Fruit fly (Drosophila melanogaster) whole organism, embryonic: Measurements from ENCODE around the gene Ac78C.
A peak's percentile ranks its signal among the peaks of the same experiment; 100 is the strongest.

Experiments used
- Ada2b ChIP-seq: fragments of 200-800 bp; sonication (Bioruptor generic); IDR thresholded peaks from 2 replicates; pipeline ENCODE4 v1.3.6; 2022; ENCODE audit warnings: missing biosample characterization, missing genetic modification characterization
- Bteb2 ChIP-seq: fragments of 200-800 bp; sonication (Bioruptor generic); optimal IDR thresholded peaks from 2 replicates; lab custom pipeline; 2016; ENCODE audit warnings: missing biosample characterization, missing genetic modification characterization
- CG10565 ChIP-seq: fragments of 200-800 bp; sonication (Bioruptor generic); optimal IDR thresholded peaks from 3 replicates; lab custom pipeline; 2016; ENCODE audit warnings: missing biosample characterization, mild to moderate bottlenecking, missing genetic modification characterization
- CG11247 ChIP-seq: fragments of 200-800 bp; sonication (Bioruptor generic); IDR thresholded peaks from 2 replicates; pipeline ENCODE4 v1.3.6; 2022; ENCODE audit warnings: missing biosample characterization, missing genetic modification characterization
- CG12071 ChIP-seq: fragments of 200-800 bp; sonication (Bioruptor generic); optimal IDR thresholded peaks from 3 replicates; lab custom pipeline; 2018; ENCODE audit warnings: missing biosample characterization, mild to moderate bottlenecking, missing genetic modification characterization
- CG13775 ChIP-seq: fragments of 200-800 bp; sonication (Bioruptor generic); optimal IDR thresholded peaks from 3 replicates; lab custom pipeline; 2017; ENCODE audit warnings: missing biosample characterization, mild to moderate bottlenecking, missing genetic modification characterization
- CG14860 ChIP-seq: fragments of 200-800 bp; sonication (Bioruptor generic); IDR thresholded peaks from 3 replicates; pipeline ENCODE4 v1.3.6; 2022; ENCODE audit warnings: missing biosample characterization, missing genetic modification characterization; ENCODE audit not compliant: partially characterized antibody
- CG1529 ChIP-seq: fragments of 200-800 bp; sonication (Bioruptor generic); optimal IDR thresholded peaks from 3 replicates; lab custom pipeline; 2018; ENCODE audit warnings: missing biosample characterization, missing genetic modification characterization
- CG1602 ChIP-seq: fragments of 200-800 bp; sonication (Bioruptor generic); optimal IDR thresholded peaks from 3 replicates; lab custom pipeline; 2016; ENCODE audit warnings: missing biosample characterization, missing genetic modification characterization
- CG16779 ChIP-seq: fragments of 200-800 bp; sonication (Bioruptor generic); IDR thresholded peaks from 2 replicates; pipeline ENCODE4 v1.3.6; 2022; ENCODE audit warnings: missing biosample characterization, missing genetic modification characterization
- CG16813 ChIP-seq: fragments of 200-800 bp; sonication (Bioruptor generic); IDR thresholded peaks from 3 replicates; pipeline ENCODE4 v1.3.6; 2022; ENCODE audit warnings: missing biosample characterization, missing genetic modification characterization; ENCODE audit not compliant: partially characterized antibody
- CG17802 ChIP-seq: fragments of 200-800 bp; sonication (Bioruptor generic); optimal IDR thresholded peaks from 2 replicates; lab custom pipeline; 2018; ENCODE audit warnings: missing biosample characterization, mild to moderate bottlenecking, missing genetic modification characterization, moderate library complexity
- CG17912 ChIP-seq: fragments of 200-800 bp; sonication (Bioruptor generic); optimal IDR thresholded peaks from 2 replicates; lab custom pipeline; 2018; ENCODE audit warnings: missing biosample characterization, mild to moderate bottlenecking, missing genetic modification characterization
- CG18619 ChIP-seq: fragments of 200-800 bp; sonication (Bioruptor generic); optimal IDR thresholded peaks from 3 replicates; lab custom pipeline; 2017; ENCODE audit warnings: missing biosample characterization, mild to moderate bottlenecking, missing genetic modification characterization
- CG2120 ChIP-seq: fragments of 200-800 bp; sonication (Bioruptor generic); optimal IDR thresholded peaks from 3 replicates; lab custom pipeline; 2016; ENCODE audit warnings: missing biosample characterization, missing genetic modification characterization
- CG2129 ChIP-seq: fragments of 200-800 bp; sonication (Bioruptor generic); IDR thresholded peaks from 2 replicates; pipeline ENCODE4 v1.3.6; 2022; ENCODE audit warnings: missing biosample characterization, missing genetic modification characterization; ENCODE audit not compliant: partially characterized antibody
- CG2202 ChIP-seq: fragments of 200-800 bp; sonication (Bioruptor generic); optimal IDR thresholded peaks from 2 replicates; lab custom pipeline; 2018; ENCODE audit warnings: missing biosample characterization, mild to moderate bottlenecking, missing genetic modification characterization
- CG2712 ChIP-seq: fragments of 200-800 bp; optimal IDR thresholded peaks from 3 replicates; lab custom pipeline; 2019; ENCODE audit warnings: missing biosample characterization, mild to moderate bottlenecking, missing genetic modification characterization, moderate library complexity
- CG33557 ChIP-seq: fragments of 200-800 bp; sonication (Bioruptor generic); optimal IDR thresholded peaks from 2 replicates; lab custom pipeline; 2019; ENCODE audit warnings: missing biosample characterization, mild to moderate bottlenecking, missing genetic modification characterization, moderate library complexity
- CG3995 ChIP-seq: fragments of 200-800 bp; sonication (Bioruptor generic); optimal IDR thresholded peaks from 3 replicates; lab custom pipeline; 2016; ENCODE audit warnings: missing biosample characterization, missing genetic modification characterization
- CG4282 ChIP-seq: fragments of 200-800 bp; sonication (Bioruptor generic); optimal IDR thresholded peaks from 2 replicates; lab custom pipeline; 2016; ENCODE audit warnings: missing biosample characterization, missing genetic modification characterization
- CG7271 ChIP-seq: fragments of 200-800 bp; sonication (Bioruptor generic); optimal IDR thresholded peaks from 2 replicates; lab custom pipeline; 2018; ENCODE audit warnings: missing biosample characterization, mild to moderate bottlenecking, missing genetic modification characterization, moderate library complexity
- CG7372 ChIP-seq: fragments of 200-800 bp; sonication (Bioruptor generic); IDR thresholded peaks from 2 replicates; pipeline ENCODE4 v1.3.6; 2022; ENCODE audit warnings: missing biosample characterization, missing genetic modification characterization
- CG8281 ChIP-seq: fragments of 200-800 bp; sonication (Bioruptor generic); optimal IDR thresholded peaks from 2 replicates; lab custom pipeline; 2018; ENCODE audit warnings: missing biosample characterization, mild to moderate bottlenecking, missing genetic modification characterization, moderate library complexity
- CG8359 ChIP-seq: fragments of 200-800 bp; sonication (Bioruptor generic); optimal IDR thresholded peaks from 2 replicates; lab custom pipeline; 2017; ENCODE audit warnings: missing biosample characterization, mild to moderate bottlenecking, missing genetic modification characterization, borderline replicate concordance
- CG8924 ChIP-seq: fragments of 200-800 bp; optimal IDR thresholded peaks from 3 replicates; lab custom pipeline; 2019; ENCODE audit warnings: missing biosample characterization, mild to moderate bottlenecking, missing genetic modification characterization, moderate library complexity
- CG9932 ChIP-seq: fragments of 200-800 bp; sonication (Bioruptor generic); IDR thresholded peaks from 2 replicates; pipeline ENCODE4 v1.3.6; 2022; ENCODE audit warnings: missing biosample characterization, missing genetic modification characterization
- Dfd ChIP-seq, 2 experiments: fragments of >200 bp; optimal IDR thresholded peaks; 2 replicates each; lab custom pipeline; 2017; ENCODE audit warnings: missing biosample characterization in 2 of 2, missing genetic modification characterization in 2 of 2
- Dip2 ChIP-seq: fragments of 200-800 bp; sonication (Bioruptor generic); IDR thresholded peaks from 2 replicates; pipeline ENCODE4 v1.3.6; 2022; ENCODE audit warnings: missing biosample characterization, missing genetic modification characterization
- Fer1 ChIP-seq: fragments of 200-800 bp; sonication (Bioruptor generic); optimal IDR thresholded peaks from 2 replicates; lab custom pipeline; 2017; ENCODE audit warnings: missing biosample characterization, mild to moderate bottlenecking, missing genetic modification characterization
- Hr3 ChIP-seq: fragments of 200-800 bp; sonication (Bioruptor generic); optimal IDR thresholded peaks from 3 replicates; lab custom pipeline; 2016; ENCODE audit warnings: missing biosample characterization, missing genetic modification characterization
- Hr78 ChIP-seq, 2 experiments: fragments of 200-800 bp in 1 of 2; fragments of >200 bp in 1 of 2; sonication (Bioruptor generic) in 1 of 2; optimal IDR thresholded peaks; 2 replicates each; lab custom pipeline; 2017 to 2019; ENCODE audit warnings: missing biosample characterization in 2 of 2, missing genetic modification characterization in 2 of 2, mild to moderate bottlenecking in 1 of 2, moderate library complexity in 1 of 2
- Hsf ChIP-seq: fragments of 200-800 bp; sonication (Bioruptor generic); optimal IDR thresholded peaks from 3 replicates; lab custom pipeline; 2016; ENCODE audit warnings: missing biosample characterization, missing genetic modification characterization
- NfI ChIP-seq: fragments of 200-800 bp; sonication (Bioruptor generic); optimal IDR thresholded peaks from 3 replicates; lab custom pipeline; 2018; ENCODE audit warnings: missing biosample characterization, mild to moderate bottlenecking, missing genetic modification characterization, moderate library complexity
- Rx ChIP-seq: fragments of 200-800 bp; sonication (Bioruptor generic); IDR thresholded peaks from 2 replicates; pipeline ENCODE4 v1.3.6; 2022; ENCODE audit warnings: missing biosample characterization, missing genetic modification characterization
- Usf ChIP-seq: fragments of 200-800 bp; sonication (Bioruptor generic); optimal IDR thresholded peaks from 2 replicates; lab custom pipeline; 2017; ENCODE audit warnings: missing genotype, missing biosample characterization, missing genetic modification characterization
- Xrp1 ChIP-seq: fragments of 200-800 bp; sonication (Bioruptor generic); IDR thresholded peaks from 2 replicates; pipeline ENCODE4 v1.3.6; 2022; ENCODE audit warnings: missing biosample characterization, missing genetic modification characterization
- ac ChIP-seq: fragments of 200-800 bp; sonication (Bioruptor generic); optimal IDR thresholded peaks from 3 replicates; lab custom pipeline; 2017; ENCODE audit warnings: missing biosample characterization, mild to moderate bottlenecking, missing genetic modification characterization
- ash1 ChIP-seq: fragments of 200-800 bp; sonication (Bioruptor generic); optimal IDR thresholded peaks from 2 replicates; lab custom pipeline; 2018; ENCODE audit warnings: missing biosample characterization, mild to moderate bottlenecking, missing genetic modification characterization
- caup ChIP-seq: fragments of 200-800 bp; sonication (Bioruptor generic); optimal IDR thresholded peaks from 3 replicates; lab custom pipeline; 2017; ENCODE audit warnings: missing biosample characterization, mild to moderate bottlenecking, missing genetic modification characterization, moderate library complexity; ENCODE audit not compliant: severe bottlenecking
- dan ChIP-seq: fragments of 200-800 bp; sonication (Bioruptor generic); IDR thresholded peaks from 2 replicates; pipeline ENCODE4 v1.3.6; 2022; ENCODE audit warnings: missing biosample characterization, missing genetic modification characterization
- dati ChIP-seq: fragments of 200-800 bp; sonication (Bioruptor generic); IDR thresholded peaks from 2 replicates; pipeline ENCODE4 v1.3.6; 2022; ENCODE audit warnings: missing biosample characterization, missing genetic modification characterization
- gsb ChIP-seq: fragments of 200-800 bp; sonication (Bioruptor generic); IDR thresholded peaks from 2 replicates; pipeline ENCODE4 v1.3.6; 2022; ENCODE audit warnings: missing biosample characterization, missing genetic modification characterization
- ham ChIP-seq: fragments of 200-800 bp; sonication (Bioruptor generic); IDR thresholded peaks from 2 replicates; pipeline ENCODE4 v1.3.6; 2022; ENCODE audit warnings: missing biosample characterization, missing genetic modification characterization
- mam ChIP-seq: fragments of 200-800 bp; sonication (Bioruptor generic); optimal IDR thresholded peaks from 3 replicates; lab custom pipeline; 2016; ENCODE audit warnings: missing biosample characterization, missing genetic modification characterization
- sens-2 ChIP-seq: fragments of 200-800 bp; sonication (Bioruptor generic); IDR thresholded peaks from 2 replicates; pipeline ENCODE4 v1.3.6; 2022; ENCODE audit warnings: missing biosample characterization, missing genetic modification characterization
- stwl ChIP-seq: fragments of 200-800 bp; sonication (Bioruptor generic); optimal IDR thresholded peaks from 3 replicates; lab custom pipeline; 2018; ENCODE audit warnings: missing biosample characterization, mild to moderate bottlenecking, missing genetic modification characterization, moderate library complexity
- toy ChIP-seq: fragments of 200-800 bp; sonication (Bioruptor generic); IDR thresholded peaks from 2 replicates; pipeline ENCODE4 v1.3.6; 2022; ENCODE audit warnings: missing biosample characterization, missing genetic modification characterization
- vfl ChIP-seq: fragments of 200-800 bp; sonication (Bioruptor generic); optimal IDR thresholded peaks from 2 replicates; lab custom pipeline; 2016; ENCODE audit warnings: missing biosample characterization, missing genetic modification characterization
- zen ChIP-seq: fragments of 200-800 bp; sonication (Bioruptor generic); optimal IDR thresholded peaks from 3 replicates; lab custom pipeline; 2018; ENCODE audit warnings: missing biosample characterization, mild to moderate bottlenecking, missing genetic modification characterization, moderate library complexity

Ac78C gene

dm6 chr3L:21176935-21177581 lies 5.3 kb upstream of the Ac78C start (continued):
- TF ChIP-seq Hr78 (GFP tag; optimal IDR thresholded peaks at IDR 0.05; lab: Kevin White, UChicago) (no peak), mam (peak; percentile 67), Fer1 (GFP tag; lab: Kevin White, UChicago) (peak; percentile 67), CG7372 (GFP tag; lab: Robert Waterston, UW) (peak; percentile 52; the same call in 1 of the 2 replicates), CG17912 (GFP tag; lab: Kevin White, UChicago) (no peak), vfl (GFP tag; lab: Kevin White, UChicago) (no peak), CG18619 (GFP tag; lab: Kevin White, UChicago) (peak; percentile 71), ash1 (GFP tag; lab: Kevin White, UChicago) (no peak), CG2120 (peak; percentile 93), CG2202 (tag; lab: Kevin White, UChicago) (no peak), toy (peak; percentile 74), gsb (peak; percentile 83), CG8281 (tag; lab: Kevin White, UChicago) (peak; percentile 52), CG17802 (no peak), CG2129 (no peak), CG11247 (GFP tag; lab: Robert Waterston, UW) (peak; percentile 78), Dfd (GFP tag; optimal IDR thresholded peaks at IDR 0.05; lab: Kevin White, UChicago) (no peak), CG7271 (tag; lab: Kevin White, UChicago) (no peak), Hsf (GFP tag; lab: Kevin White, UChicago) (peak; percentile 72), Hr3 (GFP tag; lab: Kevin White, UChicago) (peak; percentile 56), CG9932 (GFP tag; lab: Robert Waterston, UW) (peak; percentile 88), CG1529 (GFP tag; lab: Kevin White, UChicago) (no peak), Rx (no peak), NfI (peak; percentile 61), CG4282 (no peak), sens-2 (GFP tag; lab: Robert Waterston, UW) (no peak), CG3995 (GFP tag; lab: Kevin White, UChicago) (no peak), CG2712 (tag; lab: Kevin White, UChicago) (peak; percentile 31), CG33557 (GFP tag; lab: Kevin White, UChicago) (no peak), dati (GFP tag; lab: Robert Waterston, UW) (no peak), ac (GFP tag; lab: Kevin White, UChicago) (no peak), dan (no peak), Ada2b (GFP tag; lab: Robert Waterston, UW) (peak; percentile 73), Usf (GFP tag; lab: Kevin White, UChicago) (no peak), caup (GFP tag; lab: Kevin White, UChicago) (peak; percentile 76), CG8359 (no peak), zen (peak; percentile 10), CG13775 (peak; percentile 61), ham (GFP tag; lab: Robert Waterston, UW) (no peak; the same call in 1 of the 2 replicates), CG1602 (GFP tag; lab: Kevin White, UChicago) (peak; percentile 40), CG8924 (tag; lab: Kevin White, UChicago) (no peak), CG14860 (GFP tag; lab: Robert Waterston, UW) (no peak), CG10565 (no peak), CG16779 (GFP tag; lab: Robert Waterston, UW) (0 out of 2 replicates have a peak, but pooled peaks have one; percentile 20), Xrp1 (GFP tag; lab: Robert Waterston, UW) (no peak; the same call in 1 of the 2 replicates), CG12071 (GFP tag; lab: Kevin White, UChicago) (peak; percentile 11), Bteb2 (GFP tag; lab: Kevin White, UChicago) (peak; percentile 68), CG16813 (GFP tag; lab: Robert Waterston, UW) (no peak), Dip2 (GFP tag; lab: Robert Waterston, UW) (no peak), stwl (tag; lab: Kevin White, UChicago) (no peak)
